Worm (Caenorhabditis elegans): ENCODE results near the gene aldo-2.

Gene aldo-2

DNA sequence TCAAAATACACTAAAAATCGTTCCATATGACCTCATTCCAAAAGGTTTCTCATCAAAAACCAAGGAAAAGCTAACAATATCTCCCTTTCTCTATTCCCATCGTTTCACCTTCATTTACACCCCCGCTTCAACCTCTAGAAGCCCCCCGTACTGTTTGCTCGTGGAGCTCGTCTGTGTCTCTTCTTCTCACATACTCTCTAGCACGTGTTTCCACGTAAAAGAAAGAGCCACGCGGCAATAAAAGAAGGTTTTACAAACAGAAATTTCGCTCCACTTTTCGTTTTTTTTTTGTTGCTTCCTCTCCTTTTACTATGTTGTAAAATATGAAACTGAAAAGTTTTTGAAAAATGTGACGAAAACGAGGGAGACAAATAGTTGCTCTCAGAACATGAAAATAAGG lies 16.5 kb upstream of the aldo-2 start:
- no peak for TF ChIP-seq ama-1 (optimal IDR thresholded peaks at IDR 0.05)
- TF ChIP-seq R02D3.7 (tag; optimal IDR thresholded peaks at IDR 0.05), result no peak
- peak; percentile 59 for TF ChIP-seq pha-4 (tag; optimal IDR thresholded peaks at IDR 0.05)

DNA sequence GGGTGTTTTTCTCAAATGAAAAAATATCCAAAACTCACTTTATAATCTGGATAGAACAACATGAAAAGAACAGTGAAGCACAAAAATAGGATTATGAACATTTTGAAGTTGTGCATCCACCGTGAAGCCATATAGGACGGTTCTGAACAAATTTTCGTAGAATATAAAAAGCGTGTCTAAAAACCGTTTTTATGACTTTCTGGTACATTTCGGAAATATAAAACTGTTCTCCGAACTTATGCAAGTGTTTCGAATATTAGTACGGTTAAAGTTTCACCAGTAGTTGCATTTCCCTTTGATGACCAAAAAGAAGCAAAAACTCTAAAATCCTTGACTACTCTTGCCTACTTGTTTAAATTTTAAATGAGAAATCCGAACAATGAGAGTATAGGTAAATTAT lies 12.2 kb upstream of the aldo-2 start, which contains the start of gene C28H8.8:
Gene C28H8.8, minus strand, starts transcription at position 101 of the 400 bp plus-strand sequence.
- no peak for TF ChIP-seq snpc-4 (tag; optimal IDR thresholded peaks at IDR 0.05)
- TF ChIP-seq egl-27 (tag; optimal IDR thresholded peaks at IDR 0.05), result no peak
- TF ChIP-seq nfya-1 (tag; optimal IDR thresholded peaks at IDR 0.05; ENCODE audit: insufficient read depth), result no peak
- no peak for TF ChIP-seq ZK546.5 (tag; optimal IDR thresholded peaks at IDR 0.05)
- no peak for TF ChIP-seq lsy-12 (tag; optimal IDR thresholded peaks at IDR 0.05)

- TF ChIP-seq fkh-2 (tag; optimal IDR thresholded peaks at IDR 0.05) (no peak), ZK546.5 (tag; optimal IDR thresholded peaks at IDR 0.05) (no peak), sea-2 (GFP tag; optimal IDR thresholded peaks at IDR 0.05) (no peak), fos-1 (tag; optimal IDR thresholded peaks at IDR 0.05) (no peak), lin-15B (tag; optimal IDR thresholded peaks at IDR 0.05) (no peak), elt-2 (tag; optimal IDR thresholded peaks at IDR 0.05) (no peak), ztf-4 (tag; optimal IDR thresholded peaks at IDR 0.05) (no peak), nhr-28 (tag; optimal IDR thresholded peaks at IDR 0.05) (no peak), pha-4 (tag; optimal IDR thresholded peaks at IDR 0.05) (no peak), mdl-1 (tag; optimal IDR thresholded peaks at IDR 0.05) (no peak), mml-1 (tag; optimal IDR thresholded peaks at IDR 0.05) (no peak), nhr-11 (tag; optimal IDR thresholded peaks at IDR 0.05) (no peak), ceh-82 (tag; optimal IDR thresholded peaks at IDR 0.05) (no peak), tbx-2 (tag; optimal IDR thresholded peaks at IDR 0.05) (no peak), snpc-4 (tag; optimal IDR thresholded peaks at IDR 0.05) (no peak)
Observed at ce11 chrIII:5886893-5887292, 10.5 kb upstream of the aldo-2 start, which contains the start of gene C28H8.7. Gene C28H8.7 (minus strand): TSS chrIII:5886993.

ce11 chrIII:5884459-5884858 lies 8.0 kb upstream of the aldo-2 start:
- no peak for TF ChIP-seq egl-27 (tag; optimal IDR thresholded peaks at IDR 0.05)
- TF ChIP-seq R02D3.7 (tag; optimal IDR thresholded peaks at IDR 0.05), result no peak
- no peak for TF ChIP-seq lin-39 (tag; optimal IDR thresholded peaks at IDR 0.05)
- no peak for TF ChIP-seq elt-3 (tag; optimal IDR thresholded peaks at IDR 0.05)
- TF ChIP-seq ceh-28 (tag; optimal IDR thresholded peaks at IDR 0.05), result no peak
- TF ChIP-seq nfya-1 (tag; optimal IDR thresholded peaks at IDR 0.05; ENCODE audit: insufficient read depth), result no peak
- TF ChIP-seq ceh-9 (tag; optimal IDR thresholded peaks at IDR 0.05), result no peak
- TF ChIP-seq ceh-82 (tag; optimal IDR thresholded peaks at IDR 0.05), result no peak
- no peak for TF ChIP-seq mml-1 (tag; optimal IDR thresholded peaks at IDR 0.05)
- no peak for TF ChIP-seq ama-1 (optimal IDR thresholded peaks at IDR 0.05)
- no peak for TF ChIP-seq nhr-28 (tag; optimal IDR thresholded peaks at IDR 0.05)
- TF ChIP-seq elt-2 (tag; optimal IDR thresholded peaks at IDR 0.05), result no peak
- TF ChIP-seq nhr-67 (tag; optimal IDR thresholded peaks at IDR 0.05), result no peak
- no peak for TF ChIP-seq lin-15B (tag; optimal IDR thresholded peaks at IDR 0.05)
- TF ChIP-seq fos-1 (tag; optimal IDR thresholded peaks at IDR 0.05), result no peak
- no peak for TF ChIP-seq sea-2 (GFP tag; optimal IDR thresholded peaks at IDR 0.05)
- TF ChIP-seq nhr-25 (tag; optimal IDR thresholded peaks at IDR 0.05), result no peak
- no peak for TF ChIP-seq unc-62 (GFP tag; optimal IDR thresholded peaks at IDR 0.05)

ce11 chrIII:5884007-5884406 lies 7.6 kb upstream of the aldo-2 start, which contains the start of gene C28H8.5:
Gene C28H8.5 (plus strand): TSS chrIII:5884307.
- no peak for TF ChIP-seq nhr-67 (tag; optimal IDR thresholded peaks at IDR 0.05)
- TF ChIP-seq sea-2 (GFP tag; optimal IDR thresholded peaks at IDR 0.05), result no peak
- TF ChIP-seq ceh-9 (tag; optimal IDR thresholded peaks at IDR 0.05), result no peak
- no peak for TF ChIP-seq ZK546.5 (tag; optimal IDR thresholded peaks at IDR 0.05)
- TF ChIP-seq ztf-11 (tag; optimal IDR thresholded peaks at IDR 0.05), result no peak
- no peak for TF ChIP-seq daf-12 (tag; optimal IDR thresholded peaks at IDR 0.05)

DNA sequence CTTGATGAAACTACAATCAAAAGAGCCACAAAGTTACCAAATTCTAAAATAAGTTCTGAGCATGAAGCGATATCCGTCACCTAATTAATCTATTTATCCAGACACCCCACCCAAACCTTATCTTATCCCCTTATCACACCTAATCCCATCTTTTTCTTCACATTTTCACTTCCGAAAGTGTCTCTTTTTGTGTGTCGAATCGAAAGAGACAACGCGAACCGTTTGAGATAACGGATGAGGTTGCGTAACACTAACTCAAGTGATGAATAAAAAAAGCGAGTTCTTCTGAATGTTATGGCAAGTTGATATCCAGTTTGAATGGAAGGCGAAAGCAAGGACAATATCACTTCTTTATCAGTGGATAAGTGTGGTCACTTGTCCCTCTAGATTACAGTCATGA lies 7.1 kb upstream of the aldo-2 start:
- peak; percentile 10 for TF ChIP-seq nhr-43 (tag; optimal IDR thresholded peaks at IDR 0.05; ENCODE audit: poor library complexity, severe bottlenecking)
- no peak for TF ChIP-seq ZK546.5 (tag; optimal IDR thresholded peaks at IDR 0.05)
- no peak for TF ChIP-seq egl-27 (tag; optimal IDR thresholded peaks at IDR 0.05)
- no peak for TF ChIP-seq nhr-28 (tag; optimal IDR thresholded peaks at IDR 0.05)
- TF ChIP-seq elt-3 (tag; optimal IDR thresholded peaks at IDR 0.05), result peak in 1 of 3 experiments; percentile 82

All from whole organism, L3 larva.